Worm (Caenorhabditis elegans) whole organism, early embryonic: ENCODE results near the gene F21D9.4.
"Not testable (repeated sequence)": the region's sequence is repeated elsewhere in the genome, so short reads cannot be mapped to it uniquely, and the experiment has no call there.

ENCODE experiments used
- B0310.2 ChIP-seq: sonication (generic microtip); optimal IDR thresholded peaks from 2 replicates; lab custom pipeline; 2016; ENCODE audit warnings: mild to moderate bottlenecking, missing genetic modification characterization, missing compliant biosample characterization
- F13C5.2 ChIP-seq: sonication (generic microtip); optimal IDR thresholded peaks from 2 replicates; lab custom pipeline; 2017; ENCODE audit warnings: mild to moderate bottlenecking, missing genetic modification characterization, inconsistent platforms, missing compliant biosample characterization
- ama-1 ChIP-seq: fragments of 150-350 bp; optimal IDR thresholded peaks from 2 replicates; lab custom pipeline; 2014
- ceh-13 ChIP-seq: fragments of 200-800 bp; sonication (Bioruptor generic); optimal IDR thresholded peaks from 2 replicates; lab custom pipeline; 2018; ENCODE audit warnings: mild to moderate bottlenecking, missing genetic modification characterization, missing compliant biosample characterization
- flt-1 ChIP-seq: fragments of 200-800 bp; sonication (Bioruptor generic); IDR thresholded peaks from 2 replicates; pipeline ENCODE4 v1.3.6; 2022; ENCODE audit warnings: missing genetic modification characterization, missing compliant biosample characterization
- hmbx-1 ChIP-seq: sonication (generic microtip); optimal IDR thresholded peaks from 2 replicates; lab custom pipeline; 2016; ENCODE audit warnings: mild to moderate bottlenecking, missing genetic modification characterization, missing compliant biosample characterization
- hmg-4 ChIP-seq: fragments of 200-800 bp; sonication (Bioruptor generic); optimal IDR thresholded peaks from 2 replicates; lab custom pipeline; 2018; ENCODE audit warnings: mild to moderate bottlenecking, missing genetic modification characterization, missing compliant biosample characterization
- hnd-1 ChIP-seq: sonication (generic microtip); optimal IDR thresholded peaks from 2 replicates; lab custom pipeline; 2016; ENCODE audit warnings: missing genetic modification characterization, missing compliant biosample characterization
- pes-1 ChIP-seq: fragments of 200-800 bp; sonication (Bioruptor generic); IDR thresholded peaks from 2 replicates; pipeline ENCODE4 v1.3.6; 2022; ENCODE audit warnings: missing genetic modification reagents, missing genetic modification characterization, missing compliant biosample characterization
- scrt-1 ChIP-seq: fragments of 200-800 bp; sonication (Bioruptor generic); IDR thresholded peaks from 2 replicates; pipeline ENCODE4 v1.3.6; 2022; ENCODE audit warnings: missing genetic modification characterization, missing compliant biosample characterization
- sea-1 ChIP-seq: fragments of 200-800 bp; sonication (Bioruptor generic); conservative IDR thresholded peaks from 2 replicates; pipeline ENCODE4 v1.3.6; 2022; ENCODE audit warnings: missing genetic modification characterization, missing compliant biosample characterization
- tbx-11 ChIP-seq: fragments of 200-800 bp; sonication (Bioruptor generic); IDR thresholded peaks from 2 replicates; pipeline ENCODE4 v1.3.6; 2022; ENCODE audit warnings: missing genetic modification characterization, missing compliant biosample characterization
- tra-4 ChIP-seq: sonication (generic microtip); optimal IDR thresholded peaks from 2 replicates; lab custom pipeline; 2017; ENCODE audit warnings: missing genetic modification characterization, missing compliant biosample characterization

DNA sequence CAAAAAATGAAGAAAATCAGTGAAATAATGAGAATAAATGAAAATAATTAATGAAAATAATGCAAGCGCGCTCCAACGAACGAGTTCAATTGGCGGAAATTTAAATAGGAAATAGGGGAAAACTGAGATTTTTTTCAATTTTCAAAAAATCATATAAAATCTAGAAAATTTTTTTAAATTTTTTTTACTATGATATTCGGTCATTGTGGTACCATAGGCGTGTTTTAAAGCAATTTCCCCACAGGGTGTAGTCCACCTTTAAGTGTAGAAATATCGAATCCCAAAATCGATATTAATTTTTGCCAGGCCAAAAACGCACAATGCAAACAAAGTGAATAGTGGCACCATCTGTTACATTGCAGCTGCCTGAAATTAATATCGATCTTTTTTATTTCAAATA is 10.5 kb downstream of the F21D9.4 start, which contains the start of gene F21D9.1:
- TF ChIP-seq ceh-13; sea-1 (GFP tag; lab: Robert Waterston, UW); hmg-4 (GFP tag; lab: Kevin White, UChicago); flt-1 (GFP tag; lab: Robert Waterston, UW); hnd-1; ama-1; B0310.2 (tag; lab: Kevin White, UChicago); hmbx-1; tbx-11; scrt-1 (GFP tag; lab: Robert Waterston, UW); F13C5.2 (tag; lab: Kevin White, UChicago); pes-1 (GFP tag; lab: Robert Waterston, UW); tra-4 (tag; lab: Kevin White, UChicago): not testable (repeated sequence)
